Fruit fly (Drosophila melanogaster): ENCODE results near the gene ash2.

DNA sequence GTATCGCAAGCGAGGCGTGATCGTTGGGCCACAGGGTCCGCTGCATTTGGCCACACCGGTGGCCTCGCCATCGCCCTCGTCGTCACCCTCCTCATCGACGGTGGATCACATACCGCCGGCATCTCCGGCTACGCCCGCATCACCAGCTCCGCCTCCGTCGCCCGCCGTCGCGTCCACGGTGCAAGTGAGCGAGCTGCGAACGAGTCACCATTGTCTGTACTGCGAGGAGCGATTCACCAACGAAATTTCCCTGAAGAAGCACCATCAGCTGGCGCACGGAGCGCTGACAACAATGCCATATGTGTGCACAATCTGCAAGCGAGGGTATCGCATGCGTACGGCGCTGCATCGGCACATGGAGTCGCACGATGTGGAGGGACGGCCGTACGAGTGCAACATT lies 29.4 kb upstream of the ash2 start:
- no peak for TF ChIP-seq CG1620 (GFP tag; optimal IDR thresholded peaks at IDR 0.05)
- no peak for TF ChIP-seq ovo (GFP tag; optimal IDR thresholded peaks at IDR 0.05)
- no peak for TF ChIP-seq Clk (GFP tag; optimal IDR thresholded peaks at IDR 0.05)
- TF ChIP-seq CG14711 (tag; optimal IDR thresholded peaks at IDR 0.05) = no peak
